Fruit fly (Drosophila melanogaster): ENCODE measurements around the gene CG3588.
A peak's percentile ranks its signal among the peaks of the same experiment; 100 is the strongest.

Gene CG3588

dm6 chrX:2885814-2886213 lies 33.8 kb upstream of the CG3588 start, which contains the start of gene CG14419:
CG14419 (minus strand) TSS chrX:2885914.
- TF ChIP-seq CG4730 (GFP tag; IDR thresholded peaks at IDR 0.05) = no peak
- no peak for TF ChIP-seq CG14050 (GFP tag; IDR thresholded peaks at IDR 0.05)
- no peak for TF ChIP-seq CG8388 (GFP tag; optimal IDR thresholded peaks at IDR 0.05)
- 0 out of 2 replicates have a peak, but pooled peaks have one; percentile 14 for TF ChIP-seq CG9932 (GFP tag; IDR thresholded peaks at IDR 0.05)
- no peak for TF ChIP-seq CG6689 (GFP tag; IDR thresholded peaks at IDR 0.05)
- TF ChIP-seq crol (GFP tag; IDR thresholded peaks at IDR 0.05) = peak; percentile 23; the same call in 1 of the 2 replicates
- no peak for TF ChIP-seq ken (GFP tag; IDR thresholded peaks at IDR 0.05)
- peak; percentile 10 for TF ChIP-seq CG13424 (tag; optimal IDR thresholded peaks at IDR 0.05)
- peak; percentile 39 for TF ChIP-seq CG10274 (GFP tag; optimal IDR thresholded peaks at IDR 0.05)
- TF ChIP-seq odd (GFP tag; optimal IDR thresholded peaks at IDR 0.05) = no peak
- TF ChIP-seq al (GFP tag; IDR thresholded peaks at IDR 0.05) = 0 out of 2 replicates have a peak, but pooled peaks have one; percentile 17
- TF ChIP-seq hth (optimal IDR thresholded peaks at IDR 0.05) = no peak
- peak; percentile 8 for TF ChIP-seq nmo (GFP tag; optimal IDR thresholded peaks at IDR 0.05)
- TF ChIP-seq fd64A (GFP tag; optimal IDR thresholded peaks at IDR 0.05) = no peak
- no peak for TF ChIP-seq CG17328 (GFP tag; IDR thresholded peaks at IDR 0.05)
- TF ChIP-seq tap (tag; optimal IDR thresholded peaks at IDR 0.05) = no peak
- TF ChIP-seq abd-A (tag; optimal IDR thresholded peaks at IDR 0.05) = peak; percentile 25

dm6 chrX:2888211-2888610 lies 31.4 kb upstream of the CG3588 start:
- TF ChIP-seq hb (GFP tag; IDR thresholded peaks at IDR 0.05; ENCODE audit: partially characterized antibody) (0 out of 3 replicates have a peak, but pooled peaks have one; percentile 12), NC2α (GFP tag; optimal IDR thresholded peaks at IDR 0.05) (no peak), Dfd (GFP tag; optimal IDR thresholded peaks at IDR 0.05) (no peak), CG4282 (GFP tag; optimal IDR thresholded peaks at IDR 0.05) (no peak), corto (GFP tag; optimal IDR thresholded peaks at IDR 0.05) (no peak), CG5180 (GFP tag; optimal IDR thresholded peaks at IDR 0.05) (peak; percentile 6), CG16779 (GFP tag; IDR thresholded peaks at IDR 0.05) (no peak), CG34422 (GFP tag; IDR thresholded peaks at IDR 0.05) (no peak), CG43689 (GFP tag; IDR thresholded peaks at IDR 0.05) (no peak), Deaf1 (tag; optimal IDR thresholded peaks at IDR 0.05) (peak; percentile 91), CG7372 (GFP tag; IDR thresholded peaks at IDR 0.05) (peak; percentile 59), MBD-R2 (GFP tag; IDR thresholded peaks at IDR 0.05) (no peak), Adf1 (GFP tag; IDR thresholded peaks at IDR 0.05) (peak; percentile 66; the same call in 1 of the 2 replicates), Max (GFP tag; optimal IDR thresholded peaks at IDR 0.05) (no peak), CG34376 (GFP tag; optimal IDR thresholded peaks at IDR 0.05) (no peak), ewg (GFP tag; optimal IDR thresholded peaks at IDR 0.05) (peak; percentile 31), HmgZ (tag; optimal IDR thresholded peaks at IDR 0.05) (no peak)

DNA sequence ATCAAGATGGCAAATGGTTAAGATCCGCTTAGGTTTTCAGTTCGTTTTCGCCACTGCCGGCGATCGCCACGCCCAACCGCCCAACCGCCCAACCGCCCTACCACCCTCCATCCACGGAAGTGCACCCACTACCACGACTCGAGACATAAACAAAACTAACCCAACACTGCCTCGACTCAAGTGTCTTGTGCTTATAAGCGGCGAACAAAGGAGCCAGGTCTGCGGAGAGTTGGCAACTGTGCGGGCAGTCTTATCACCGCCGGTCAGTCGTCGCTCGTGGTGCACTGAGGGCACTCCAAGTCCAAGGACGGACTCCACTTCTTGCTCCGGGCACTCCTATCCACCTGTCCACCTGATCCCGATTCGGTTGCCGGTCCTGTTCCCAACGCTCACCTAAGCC lies 29.1 kb upstream of the CG3588 start, which contains the start of gene CG3526:
Gene CG3526, plus strand, starts transcription at position 301 of the 400 bp plus-strand sequence.
- TF ChIP-seq salm (tag; optimal IDR thresholded peaks at IDR 0.05) = no peak
- no peak for TF ChIP-seq CG15073 (GFP tag; optimal IDR thresholded peaks at IDR 0.05)
- no peak for TF ChIP-seq Chrac-16 (GFP tag; optimal IDR thresholded peaks at IDR 0.05)

dm6 chrX:2907105-2907694 lies 12.4 kb upstream of the CG3588 start:
- peak; percentile 21; the same call in 1 of the 2 replicates for TF ChIP-seq Xrp1 (GFP tag; IDR thresholded peaks at IDR 0.05)
- peak; percentile 4 for TF ChIP-seq nmo (GFP tag; optimal IDR thresholded peaks at IDR 0.05)
- no peak for TF ChIP-seq CG30020 (tag; optimal IDR thresholded peaks at IDR 0.05)
- TF ChIP-seq CG11093 (GFP tag; IDR thresholded peaks at IDR 0.05) = 0 out of 3 replicates have a peak, but pooled peaks have one; percentile 40
- TF ChIP-seq CG12391 (tag; optimal IDR thresholded peaks at IDR 0.05) = peak; percentile 11
- TF ChIP-seq CG17359 (tag; optimal IDR thresholded peaks at IDR 0.05) = peak; percentile 12
- TF ChIP-seq prd (optimal IDR thresholded peaks at IDR 0.05) = no peak
- peak; percentile 35; the same call in 1 of the 3 replicates for TF ChIP-seq prd (GFP tag; IDR thresholded peaks at IDR 0.05)
- peak; percentile 23 for TF ChIP-seq CG18599 (GFP tag; optimal IDR thresholded peaks at IDR 0.05)
- 0 out of 2 replicates have a peak, but pooled peaks have one; percentile 9 for TF ChIP-seq CG7372 (GFP tag; IDR thresholded peaks at IDR 0.05)
- no peak for TF ChIP-seq B-H2 (GFP tag; optimal IDR thresholded peaks at IDR 0.05)
- no peak for TF ChIP-seq fu2 (GFP tag; optimal IDR thresholded peaks at IDR 0.05)
- peak; percentile 21 for TF ChIP-seq CG7839 (tag; optimal IDR thresholded peaks at IDR 0.05)
